Fruit fly (Drosophila melanogaster) Kc167 (cell line): ENCODE data around the gene PpD6.

Experiments
- insv ChIP-seq: fragments of >200 bp; optimal IDR thresholded peaks from 3 replicates; lab custom pipeline; 2018; ENCODE audit warnings: missing external identifiers
- psq ChIP-seq: fragments of >200 bp; optimal IDR thresholded peaks from 2 replicates; lab custom pipeline; 2017; ENCODE audit warnings: missing external identifiers
- ttk ChIP-seq: sonication (Bioruptor generic); optimal IDR thresholded peaks from 2 replicates; lab custom pipeline; 2017; ENCODE audit warnings: missing external identifiers

DNA sequence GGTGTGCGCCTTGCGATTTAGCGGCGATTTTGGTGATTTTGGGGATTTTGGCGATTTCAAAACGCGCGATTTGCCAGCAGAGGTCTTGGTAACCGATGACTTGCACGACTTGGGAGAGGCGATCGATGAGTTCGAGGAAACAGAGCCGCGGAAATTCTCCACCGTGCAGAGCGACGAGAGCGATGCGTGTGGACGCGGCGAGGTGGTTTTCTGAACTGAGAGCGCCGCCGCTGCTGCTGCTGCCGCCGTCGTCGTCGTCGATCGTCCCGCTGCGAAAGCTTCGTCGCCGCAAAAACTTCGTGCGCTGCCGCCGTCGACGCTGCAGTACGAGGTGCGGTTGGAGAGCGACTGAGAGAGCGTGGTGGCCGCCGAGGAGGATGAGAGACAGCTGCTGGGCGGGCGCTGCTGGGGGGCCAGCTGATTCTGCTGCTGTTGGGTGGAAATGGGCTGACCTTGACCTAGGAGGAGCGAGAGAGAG is 15.1 kb downstream of the PpD6 start:
- TF ChIP-seq ttk (lab: Kevin White, UChicago) (no peak), insv (no peak), psq (lab: Kevin White, UChicago) (no peak)
